Worm (Caenorhabditis elegans) whole organism, L2 larva: ENCODE measurements around the gene srt-13.

Experiments used
- snpc-4 ChIP-seq: fragments of 150-350 bp; optimal IDR thresholded peaks from 2 replicates; lab custom pipeline; 2014; ENCODE audit warnings: missing biosample characterization, missing genetic modification characterization
- unc-62 ChIP-seq: fragments of 150-350 bp; optimal IDR thresholded peaks from 2 replicates; lab custom pipeline; 2014; ENCODE audit warnings: missing biosample characterization, missing genetic modification reagents, missing genetic modification characterization

ce11 chrV:4299741-4300140 lies 49.8 kb upstream of the srt-13 start, which contains the start of gene ZC132.3:
- no peak for TF ChIP-seq snpc-4 (tag; lab: Kevin White, UChicago)
- no peak for TF ChIP-seq unc-62
